Worm (Caenorhabditis elegans) whole organism, late embryonic: ENCODE measurements around the gene mpk-1.

Experiments used
- madf-2 ChIP-seq: sonication (generic microtip); optimal IDR thresholded peaks from 2 replicates; lab custom pipeline; 2017; ENCODE audit warnings: missing genetic modification characterization, missing compliant biosample characterization
- unc-86 ChIP-seq: sonication (generic microtip); optimal IDR thresholded peaks from 2 replicates; lab custom pipeline; 2016; ENCODE audit warnings: missing genetic modification characterization, missing compliant biosample characterization

DNA sequence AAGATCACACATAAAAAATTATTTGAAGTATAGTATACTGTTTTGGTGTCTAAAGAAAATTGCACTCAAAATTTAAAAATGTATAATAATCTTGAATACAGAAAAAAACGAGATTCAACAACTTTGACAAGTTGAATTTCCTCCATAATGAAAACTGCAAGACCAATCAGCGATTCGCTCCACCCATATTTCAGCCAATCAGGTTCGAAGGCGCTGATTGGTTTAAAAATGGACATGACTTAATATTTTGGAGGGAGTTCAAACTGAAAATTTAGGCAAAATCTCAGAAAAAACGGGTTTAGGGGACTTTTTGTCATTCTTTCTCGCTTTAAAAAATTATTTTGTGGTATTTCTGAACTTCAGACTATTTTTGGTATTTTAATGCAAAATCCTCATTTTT lies 47.8 kb upstream of the mpk-1 start:
- no peak for TF ChIP-seq unc-86 (tag; lab: Kevin White, UChicago)
- no peak for TF ChIP-seq madf-2
